Fruit fly (Drosophila melanogaster) whole organism, larva: ENCODE data around the gene NK7.1.

ENCODE experiments used
- noc ChIP-seq: fragments of 200-800 bp; sonication (Bioruptor generic); optimal IDR thresholded peaks from 3 replicates; lab custom pipeline; 2019; ENCODE audit warnings: missing biosample characterization, mild to moderate bottlenecking, missing genetic modification characterization, moderate library complexity

Gene NK7.1

dm6 chr3R:14289958-14290835, 82.6 kb downstream of the NK7.1 start:
- peak; percentile 72 for TF ChIP-seq noc

dm6 chr3R:14288669-14289383, 83.9 kb downstream of the NK7.1 start, which contains the start of gene red:
red (plus strand) TSS chr3R:14289071.
- TF ChIP-seq noc, result peak; percentile 94

dm6 chr3R:14287980-14288379, 84.8 kb downstream of the NK7.1 start:
- no peak for TF ChIP-seq noc

dm6 chr3R:14286320-14287190, 86.2 kb downstream of the NK7.1 start, which contains the start of gene trx:
trx (minus strand) TSS chr3R:14286903.
- peak; percentile 5 for TF ChIP-seq noc

dm6 chr3R:14285059-14285953, 87.4 kb downstream of the NK7.1 start:
- TF ChIP-seq noc, result peak; percentile 56

- no peak for TF ChIP-seq noc
Measured at dm6 chr3R:14284422-14284760, 88.4 kb downstream of the NK7.1 start.

dm6 chr3R:14283754-14284421, 88.9 kb downstream of the NK7.1 start:
- TF ChIP-seq noc, result peak; percentile 99

- TF ChIP-seq noc, result peak; percentile 24
Measured at dm6 chr3R:14283042-14283626, 89.6 kb downstream of the NK7.1 start.

- TF ChIP-seq noc, result no peak
Measured at dm6 chr3R:14282215-14283041, 90.3 kb downstream of the NK7.1 start.

- no peak for TF ChIP-seq noc
Measured at dm6 chr3R:14280324-14280723, 92.4 kb downstream of the NK7.1 start.
